Fruit fly (Drosophila melanogaster) whole organism, embryonic: Measurements from ENCODE around the gene 5-HT2B.

Experiments
- Aef1 ChIP-seq: fragments of 200-800 bp; sonication (Bioruptor generic); IDR thresholded peaks from 3 replicates; pipeline ENCODE4 v1.3.6; 2022; ENCODE audit warnings: missing biosample characterization, missing genetic modification characterization
- Atf3 ChIP-seq: fragments of 200-800 bp; sonication (Bioruptor generic); optimal IDR thresholded peaks from 3 replicates; lab custom pipeline; 2016; ENCODE audit warnings: missing biosample characterization, missing genetic modification characterization
- B-H1 ChIP-seq: fragments of 200-800 bp; sonication (Bioruptor generic); IDR thresholded peaks from 3 replicates; pipeline ENCODE4 v1.3.6; 2022; ENCODE audit warnings: missing biosample characterization, missing genetic modification characterization
- CG10979 ChIP-seq: fragments of 200-800 bp; sonication (Bioruptor generic); optimal IDR thresholded peaks from 2 replicates; lab custom pipeline; 2018; ENCODE audit warnings: missing biosample characterization, mild to moderate bottlenecking, missing genetic modification characterization, moderate library complexity
- CG11504 ChIP-seq: fragments of 200-800 bp; sonication (Bioruptor generic); optimal IDR thresholded peaks from 3 replicates; lab custom pipeline; 2019; ENCODE audit warnings: missing biosample characterization, mild to moderate bottlenecking, missing genetic modification characterization, moderate library complexity
- CG11723 ChIP-seq: fragments of 200-800 bp; sonication (Bioruptor generic); optimal IDR thresholded peaks from 2 replicates; lab custom pipeline; 2017; ENCODE audit warnings: missing biosample characterization, mild to moderate bottlenecking, missing genetic modification characterization
- CG12236 ChIP-seq: fragments of 200-800 bp; sonication (Bioruptor generic); optimal IDR thresholded peaks from 2 replicates; lab custom pipeline; 2016; ENCODE audit warnings: missing biosample characterization, missing genetic modification characterization
- CG13894 ChIP-seq: fragments of 200-800 bp; sonication (Bioruptor generic); optimal IDR thresholded peaks from 3 replicates; lab custom pipeline; 2018; ENCODE audit warnings: missing biosample characterization, mild to moderate bottlenecking, missing genetic modification characterization, moderate library complexity
- CG17328 ChIP-seq: fragments of 200-800 bp; sonication (Bioruptor generic); IDR thresholded peaks from 2 replicates; pipeline ENCODE4 v1.3.6; 2022; ENCODE audit warnings: missing biosample characterization, missing genetic modification characterization
- CG17829 ChIP-seq: fragments of 200-800 bp; optimal IDR thresholded peaks from 2 replicates; lab custom pipeline; 2019; ENCODE audit warnings: missing biosample characterization, mild to moderate bottlenecking, missing genetic modification characterization, moderate library complexity
- CG1792 ChIP-seq: fragments of 200-800 bp; sonication (Bioruptor generic); optimal IDR thresholded peaks from 2 replicates; lab custom pipeline; 2016; ENCODE audit warnings: missing biosample characterization, missing genetic modification characterization
- CG18599 ChIP-seq: fragments of 200-800 bp; sonication (Bioruptor generic); optimal IDR thresholded peaks from 3 replicates; lab custom pipeline; 2017; ENCODE audit warnings: missing biosample characterization, missing genetic modification characterization, mild to moderate bottlenecking, moderate library complexity, missing genetic modification reagents
- CG2116 ChIP-seq: fragments of 200-800 bp; sonication (Bioruptor generic); optimal IDR thresholded peaks from 3 replicates; lab custom pipeline; 2018; ENCODE audit warnings: missing biosample characterization, mild to moderate bottlenecking, missing genetic modification characterization
- CG30403 ChIP-seq: fragments of 200-800 bp; sonication (Bioruptor generic); optimal IDR thresholded peaks from 3 replicates; lab custom pipeline; 2016; ENCODE audit warnings: missing biosample characterization, missing genetic modification characterization
- CG3281 ChIP-seq: fragments of 200-800 bp; sonication (Bioruptor generic); optimal IDR thresholded peaks from 3 replicates; lab custom pipeline; 2017; ENCODE audit warnings: missing biosample characterization, mild to moderate bottlenecking, missing genetic modification characterization
- CG3726 ChIP-seq: fragments of 200-800 bp; sonication (Bioruptor generic); IDR thresholded peaks from 3 replicates; pipeline ENCODE4, ENCODE4 v1.3.6; 2022; ENCODE audit warnings: missing biosample characterization, missing genetic modification characterization
- CG6689 ChIP-seq: fragments of 200-800 bp; sonication (Bioruptor generic); IDR thresholded peaks from 2 replicates; pipeline ENCODE4 v1.3.6; 2022; ENCODE audit warnings: missing biosample characterization, missing genetic modification characterization
- CG7271 ChIP-seq: fragments of 200-800 bp; sonication (Bioruptor generic); optimal IDR thresholded peaks from 2 replicates; lab custom pipeline; 2018; ENCODE audit warnings: missing biosample characterization, mild to moderate bottlenecking, missing genetic modification characterization, moderate library complexity
- CG7357 ChIP-seq: fragments of 200-800 bp; sonication (Bioruptor generic); IDR thresholded peaks from 3 replicates; pipeline ENCODE4 v1.3.6; 2022; ENCODE audit warnings: missing biosample characterization, missing genetic modification characterization
- CG7928 ChIP-seq: fragments of 200-800 bp; sonication (Bioruptor generic); optimal IDR thresholded peaks from 2 replicates; lab custom pipeline; 2017; ENCODE audit warnings: missing biosample characterization, mild to moderate bottlenecking, missing genetic modification characterization
- CG9609 ChIP-seq: fragments of 200-800 bp; sonication (Bioruptor generic); optimal IDR thresholded peaks from 3 replicates; lab custom pipeline; 2016; ENCODE audit warnings: missing biosample characterization, missing genetic modification characterization
- Camta ChIP-seq: fragments of 200-800 bp; sonication (Bioruptor generic); optimal IDR thresholded peaks from 2 replicates; lab custom pipeline; 2016; ENCODE audit warnings: missing biosample characterization, missing genetic modification characterization
- Doc2 ChIP-seq: fragments of 200-800 bp; sonication (Bioruptor generic); IDR thresholded peaks from 2 replicates; pipeline ENCODE4 v1.3.6; 2022; ENCODE audit warnings: missing biosample characterization, missing genetic modification characterization
- Dref ChIP-seq: fragments of 200-800 bp; sonication (Bioruptor generic); IDR thresholded peaks from 2 replicates; pipeline ENCODE4 v1.3.6; 2022; ENCODE audit warnings: missing biosample characterization, missing genetic modification characterization
- GATAe ChIP-seq: fragments of 200-800 bp; sonication (Bioruptor generic); conservative IDR thresholded peaks from 2 replicates; pipeline ENCODE4 v1.3.6; 2022; ENCODE audit warnings: missing biosample characterization, missing genetic modification characterization
- HLH3B ChIP-seq: fragments of 200-800 bp; sonication (Bioruptor generic); IDR thresholded peaks from 2 replicates; pipeline ENCODE4 v1.3.6; 2022; ENCODE audit warnings: missing biosample characterization, missing genetic modification characterization
- Hr51 ChIP-seq, 2 experiments: fragments of 200-800 bp; sonication (Bioruptor generic); optimal IDR thresholded peaks; 2 replicates in 1 of 2; 3 replicates in 1 of 2; lab custom pipeline; 2016 to 2018; ENCODE audit warnings: missing biosample characterization in 2 of 2, missing genetic modification characterization in 2 of 2, mild to moderate bottlenecking in 1 of 2, moderate library complexity in 1 of 2
- Meics ChIP-seq: fragments of 200-800 bp; sonication (Bioruptor generic); optimal IDR thresholded peaks from 2 replicates; lab custom pipeline; 2017; ENCODE audit warnings: missing biosample characterization, mild to moderate bottlenecking, missing genetic modification characterization
- Mes4 ChIP-seq: fragments of 200-800 bp; sonication (Bioruptor generic); optimal IDR thresholded peaks from 2 replicates; lab custom pipeline; 2016; ENCODE audit warnings: missing biosample characterization, missing genetic modification characterization
- Ptx1 ChIP-seq: fragments of 200-800 bp; sonication (Bioruptor generic); IDR thresholded peaks from 2 replicates; pipeline ENCODE4 v1.3.6; 2022; ENCODE audit warnings: missing biosample characterization, missing genetic modification characterization
- Six4 ChIP-seq: fragments of 200-800 bp; sonication (Bioruptor generic); optimal IDR thresholded peaks from 2 replicates; lab custom pipeline; 2016; ENCODE audit warnings: missing biosample characterization, missing genetic modification characterization
- Sox102F ChIP-seq: fragments of 200-800 bp; sonication (Bioruptor generic); optimal IDR thresholded peaks from 2 replicates; lab custom pipeline; 2018; ENCODE audit warnings: missing biosample characterization, mild to moderate bottlenecking, missing genetic modification characterization, moderate library complexity
- Tbp ChIP-seq: fragments of >200 bp; optimal IDR thresholded peaks from 2 replicates; lab custom pipeline; 2018; ENCODE audit warnings: missing biosample characterization, missing genetic modification characterization
- az2 ChIP-seq: fragments of 200-800 bp; sonication (Bioruptor generic); optimal IDR thresholded peaks from 3 replicates; lab custom pipeline; 2016; ENCODE audit warnings: missing biosample characterization, missing genetic modification characterization
- br ChIP-seq: fragments of >200 bp; optimal IDR thresholded peaks from 2 replicates; lab custom pipeline; 2017
- croc ChIP-seq: fragments of 200-800 bp; sonication (Bioruptor generic); conservative IDR thresholded peaks from 3 replicates; pipeline ENCODE4 v1.3.6; 2022; ENCODE audit warnings: missing biosample characterization, missing genetic modification characterization
- crp ChIP-seq, 2 experiments: fragments of 200-800 bp; sonication (Bioruptor generic); optimal IDR thresholded peaks; 2 replicates in 1 of 2; 3 replicates in 1 of 2; lab custom pipeline; 2017; ENCODE audit warnings: missing biosample characterization in 2 of 2, missing genetic modification characterization in 2 of 2, mild to moderate bottlenecking in 1 of 2, moderate library complexity in 1 of 2
- gcm2 ChIP-seq: fragments of 200-800 bp; sonication (Bioruptor generic); optimal IDR thresholded peaks from 2 replicates; lab custom pipeline; 2016; ENCODE audit warnings: missing biosample characterization, missing genetic modification characterization
- gt ChIP-seq: fragments of 200-800 bp; sonication (Bioruptor generic); IDR thresholded peaks from 2 replicates; pipeline ENCODE4 v1.3.6; 2022; ENCODE audit warnings: missing biosample characterization, missing genetic modification characterization
- lilli ChIP-seq: fragments of 200-800 bp; sonication (Bioruptor generic); optimal IDR thresholded peaks from 3 replicates; lab custom pipeline; 2016; ENCODE audit warnings: missing biosample characterization, missing genetic modification characterization
- org-1 ChIP-seq: fragments of 200-800 bp; sonication (Bioruptor generic); optimal IDR thresholded peaks from 2 replicates; lab custom pipeline; 2017; ENCODE audit warnings: missing biosample characterization, missing genetic modification characterization
- pfk ChIP-seq: fragments of 200-800 bp; sonication (Bioruptor generic); optimal IDR thresholded peaks from 2 replicates; lab custom pipeline; 2018; ENCODE audit warnings: missing biosample characterization, mild to moderate bottlenecking, missing genetic modification characterization, moderate library complexity
- pum ChIP-seq: fragments of 200-800 bp; sonication (Bioruptor generic); optimal IDR thresholded peaks from 2 replicates; lab custom pipeline; 2016; ENCODE audit warnings: missing biosample characterization, missing genetic modification characterization
- salm ChIP-seq: fragments of 200-800 bp; sonication (Bioruptor generic); optimal IDR thresholded peaks from 2 replicates; lab custom pipeline; 2018; ENCODE audit warnings: missing biosample characterization, mild to moderate bottlenecking, missing genetic modification characterization
- slbo ChIP-seq: fragments of 200-800 bp; sonication (Bioruptor generic); IDR thresholded peaks from 2 replicates; pipeline ENCODE4 v1.3.6; 2022; ENCODE audit warnings: missing biosample characterization, missing genetic modification characterization
- sna ChIP-seq: fragments of 200-800 bp; sonication (Bioruptor generic); IDR thresholded peaks from 2 replicates; pipeline ENCODE4 v1.3.6; 2022; ENCODE audit warnings: missing biosample characterization, missing genetic modification characterization; ENCODE audit not compliant: partially characterized antibody
- so ChIP-seq: fragments of 200-800 bp; sonication (Bioruptor generic); IDR thresholded peaks from 3 replicates; pipeline ENCODE4 v1.3.6; 2022; ENCODE audit warnings: missing biosample characterization, missing genetic modification characterization
- tup ChIP-seq: fragments of 200-800 bp; sonication (Bioruptor generic); optimal IDR thresholded peaks from 2 replicates; lab custom pipeline; 2016; ENCODE audit warnings: missing biosample characterization, mild to moderate bottlenecking, missing genetic modification characterization, moderate library complexity
- usp ChIP-seq: fragments of >200 bp; optimal IDR thresholded peaks from 2 replicates; lab custom pipeline; 2017; ENCODE audit warnings: missing biosample characterization, missing genetic modification characterization
- vvl ChIP-seq: fragments of 200-800 bp; sonication (Bioruptor generic); IDR thresholded peaks from 2 replicates; pipeline ENCODE4 v1.3.6; 2022; ENCODE audit warnings: missing biosample characterization, missing genetic modification characterization
- wdn ChIP-seq: fragments of 200-800 bp; sonication (Bioruptor generic); IDR thresholded peaks from 2 replicates; pipeline ENCODE4 v1.3.6; 2022; ENCODE audit warnings: missing biosample characterization, missing genetic modification characterization

Gene 5-HT2B

DNA sequence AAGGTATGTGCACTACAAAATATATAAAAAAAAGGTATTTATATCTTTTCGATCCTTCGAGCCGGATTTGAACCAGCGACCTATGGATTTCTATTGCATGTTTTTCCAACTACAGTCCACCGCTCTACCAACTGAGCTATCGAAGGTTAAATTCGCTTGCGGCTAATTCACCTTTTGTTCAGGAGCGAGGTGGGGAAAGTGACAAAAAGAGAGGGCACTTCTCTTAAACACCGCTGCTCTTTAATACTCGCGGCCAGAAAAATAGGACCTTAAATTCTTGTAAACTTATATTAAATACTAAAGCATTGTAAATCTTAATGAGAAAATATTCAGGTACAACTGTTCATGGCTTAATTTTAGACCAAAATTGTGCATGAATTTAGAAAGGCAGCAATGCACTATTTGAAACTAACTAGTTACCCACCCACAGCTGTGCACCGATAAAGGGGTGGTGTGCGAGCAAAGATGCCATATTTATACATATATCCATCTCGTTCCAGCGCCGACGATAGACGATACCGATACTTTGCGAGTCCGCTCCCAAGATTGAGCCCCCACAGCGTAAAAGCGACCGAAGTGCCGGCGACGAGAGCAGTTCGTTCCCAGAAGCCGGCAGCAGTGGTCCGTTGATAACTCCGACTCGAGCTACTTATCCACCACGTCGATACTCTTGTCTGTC, 91.2 kb downstream of the 5-HT2B start (continued):
- peak; percentile 98 for TF ChIP-seq CG17328 (GFP tag; lab: Robert Waterston, UW)
- peak; percentile 55; the same call in 1 of the 2 replicates for TF ChIP-seq Doc2 (GFP tag; lab: Robert Waterston, UW)
- peak; percentile 98 for TF ChIP-seq CG13894 (tag; lab: Kevin White, UChicago)
- TF ChIP-seq Atf3 (GFP tag; lab: Kevin White, UChicago): peak; percentile 92
- TF ChIP-seq wdn: peak; percentile 94
- peak; percentile 72 for TF ChIP-seq Dref (GFP tag; lab: Robert Waterston, UW)
- peak; percentile 95 for TF ChIP-seq CG11723 (GFP tag; lab: Kevin White, UChicago)
- TF ChIP-seq tup (GFP tag; lab: Kevin White, UChicago): peak; percentile 97
- peak; percentile 99 for TF ChIP-seq CG3281
- peak; percentile 99 for TF ChIP-seq CG17829
- peak; percentile 97 for TF ChIP-seq org-1 (GFP tag; lab: Kevin White, UChicago)
- peak; percentile 92 for TF ChIP-seq CG7271 (tag; lab: Kevin White, UChicago)
- peak; percentile 91 for TF ChIP-seq CG2116 (GFP tag; lab: Kevin White, UChicago)
- peak; percentile 96 for TF ChIP-seq Ptx1 (GFP tag; lab: Robert Waterston, UW)
- peak; percentile 94 for TF ChIP-seq Mes4 (GFP tag; lab: Kevin White, UChicago)
- TF ChIP-seq so (GFP tag; lab: Robert Waterston, UW): peak; percentile 97
- TF ChIP-seq salm (tag; lab: Kevin White, UChicago): peak; percentile 96
- TF ChIP-seq CG7357 (GFP tag; lab: Robert Waterston, UW): peak; percentile 87
- TF ChIP-seq CG11504 (tag; lab: Kevin White, UChicago): peak; percentile 97
- TF ChIP-seq CG12236: peak; percentile 95
- peak; percentile 97 for TF ChIP-seq CG6689
- TF ChIP-seq Tbp (GFP tag; lab: Kevin White, UChicago): no peak
- peak; percentile 99 for TF ChIP-seq lilli
- TF ChIP-seq Meics (GFP tag; lab: Kevin White, UChicago): peak; percentile 98
- TF ChIP-seq GATAe (GFP tag; lab: Robert Waterston, UW): peak; percentile 84
- TF ChIP-seq gt (GFP tag; lab: Robert Waterston, UW): peak; percentile 91
- TF ChIP-seq crp (GFP tag; optimal IDR thresholded peaks at IDR 0.05; lab: Kevin White, UChicago): peak; percentile 32 to 77
- TF ChIP-seq HLH3B (GFP tag; lab: Robert Waterston, UW): peak; percentile 97
- peak; percentile 96 for TF ChIP-seq Camta
- no peak for TF ChIP-seq br (lab: Kevin White, UChicago)
- peak; percentile 98 for TF ChIP-seq az2 (GFP tag; lab: Kevin White, UChicago)
- TF ChIP-seq vvl: peak; percentile 99
- no peak; the same call in 1 of the 2 replicates for TF ChIP-seq sna (GFP tag; lab: Robert Waterston, UW)
- peak; percentile 73 for TF ChIP-seq pfk (GFP tag; lab: Kevin White, UChicago)
- TF ChIP-seq Six4: peak; percentile 96
- TF ChIP-seq CG7928 (GFP tag; lab: Kevin White, UChicago): peak; percentile 81
- TF ChIP-seq B-H1 (GFP tag; lab: Robert Waterston, UW): peak; percentile 95
- peak; percentile 94 for TF ChIP-seq gcm2
- TF ChIP-seq pum (GFP tag; lab: Kevin White, UChicago): peak; percentile 97
- peak; percentile 96 for TF ChIP-seq CG1792 (GFP tag; lab: Kevin White, UChicago)
- peak; percentile 97 to 98 for TF ChIP-seq Hr51 (GFP tag; optimal IDR thresholded peaks at IDR 0.05; lab: Kevin White, UChicago)
- peak; percentile 91 for TF ChIP-seq Aef1 (GFP tag; lab: Robert Waterston, UW)
- TF ChIP-seq CG18599 (GFP tag; lab: Kevin White, UChicago): peak; percentile 99
- peak; percentile 98 for TF ChIP-seq CG30403 (GFP tag; lab: Kevin White, UChicago)
- peak; percentile 96 for TF ChIP-seq slbo (GFP tag; lab: Robert Waterston, UW)
- peak; percentile 97 for TF ChIP-seq Sox102F (GFP tag; lab: Kevin White, UChicago)
- TF ChIP-seq croc: peak; percentile 90
- TF ChIP-seq CG10979: peak; percentile 98
- TF ChIP-seq CG3726 (GFP tag; lab: Robert Waterston, UW): peak; percentile 93
- no peak for TF ChIP-seq usp (GFP tag; lab: Kevin White, UChicago)
- TF ChIP-seq CG9609 (GFP tag; lab: Kevin White, UChicago): peak; percentile 95
